Worm (Caenorhabditis elegans): Measurements from ENCODE around the gene rheb-1.

DNA sequence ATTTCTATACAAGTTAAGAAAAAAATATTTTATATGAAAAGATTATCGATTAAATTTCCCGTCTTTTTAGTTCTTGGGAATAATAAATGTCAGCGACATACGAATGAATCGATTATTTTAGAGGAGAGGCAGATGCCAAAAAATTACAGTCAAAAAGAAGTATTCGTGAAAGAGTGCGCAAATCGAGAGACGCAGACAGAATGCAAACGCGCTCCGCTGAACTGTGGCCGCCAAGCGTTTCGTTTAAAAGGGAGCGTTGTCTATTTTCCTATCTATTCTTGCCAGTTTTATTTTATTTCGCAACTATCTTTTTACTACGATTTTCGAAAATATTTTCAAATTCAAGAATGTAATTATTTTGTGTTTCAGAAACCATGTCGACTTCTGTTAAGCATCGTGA is 11.3 kb upstream of the rheb-1 start, which contains the start of gene baf-1:
- TF ChIP-seq dao-5 (tag; optimal IDR thresholded peaks at IDR 0.05): no peak
- peak; percentile 76 for TF ChIP-seq W03F9.2 (tag; optimal IDR thresholded peaks at IDR 0.05)
- no peak for TF ChIP-seq him-1 (tag; optimal IDR thresholded peaks at IDR 0.05)

Measured in whole organism, L4/young adult.